Fruit fly (Drosophila melanogaster) whole organism, embryonic: ENCODE results near the gene Usp30.

Source experiments
- Ada2b ChIP-seq: fragments of 200-800 bp; sonication (Bioruptor generic); IDR thresholded peaks from 2 replicates; pipeline ENCODE4 v1.3.6; 2022; ENCODE audit warnings: missing biosample characterization, missing genetic modification characterization
- Bteb2 ChIP-seq: fragments of 200-800 bp; sonication (Bioruptor generic); optimal IDR thresholded peaks from 2 replicates; lab custom pipeline; 2016; ENCODE audit warnings: missing biosample characterization, missing genetic modification characterization
- CG11456 ChIP-seq: fragments of 200-800 bp; sonication (Bioruptor generic); IDR thresholded peaks from 3 replicates; pipeline ENCODE4 v1.3.6; 2022; ENCODE audit warnings: missing biosample characterization, missing genetic modification characterization
- CG11560 ChIP-seq: fragments of 200-800 bp; sonication (Bioruptor generic); IDR thresholded peaks from 3 replicates; pipeline ENCODE4 v1.3.6; 2022; ENCODE audit warnings: missing biosample characterization, missing genetic modification characterization
- CG12219 ChIP-seq: fragments of 200-800 bp; sonication (Bioruptor generic); optimal IDR thresholded peaks from 3 replicates; lab custom pipeline; 2018; ENCODE audit warnings: missing biosample characterization, mild to moderate bottlenecking, missing genetic modification characterization
- CG13775 ChIP-seq: fragments of 200-800 bp; sonication (Bioruptor generic); optimal IDR thresholded peaks from 3 replicates; lab custom pipeline; 2017; ENCODE audit warnings: missing biosample characterization, mild to moderate bottlenecking, missing genetic modification characterization
- CG14965 ChIP-seq: fragments of 200-800 bp; sonication (Bioruptor generic); optimal IDR thresholded peaks from 2 replicates; lab custom pipeline; 2016; ENCODE audit warnings: missing biosample characterization, missing genetic modification characterization, borderline replicate concordance
- CG15514 ChIP-seq: fragments of 200-800 bp; sonication (Bioruptor generic); optimal IDR thresholded peaks from 3 replicates; lab custom pipeline; 2017; ENCODE audit warnings: missing biosample characterization, missing genetic modification characterization, mild to moderate bottlenecking, moderate library complexity, missing genetic modification reagents
- CG15696 ChIP-seq: fragments of 200-800 bp; sonication (Bioruptor generic); optimal IDR thresholded peaks from 2 replicates; lab custom pipeline; 2019; ENCODE audit warnings: missing biosample characterization, mild to moderate bottlenecking, missing genetic modification characterization, moderate library complexity
- CG1792 ChIP-seq: fragments of 200-800 bp; sonication (Bioruptor generic); optimal IDR thresholded peaks from 2 replicates; lab custom pipeline; 2016; ENCODE audit warnings: missing biosample characterization, missing genetic modification characterization
- CG18262 ChIP-seq: fragments of 200-800 bp; optimal IDR thresholded peaks from 3 replicates; lab custom pipeline; 2019; ENCODE audit warnings: missing biosample characterization, mild to moderate bottlenecking, missing genetic modification characterization, moderate library complexity
- CG1832 ChIP-seq: fragments of 200-800 bp; sonication (Bioruptor generic); optimal IDR thresholded peaks from 2 replicates; lab custom pipeline; 2017; ENCODE audit warnings: missing biosample characterization, mild to moderate bottlenecking, missing genetic modification characterization, inconsistent platforms
- CG18599 ChIP-seq: fragments of 200-800 bp; sonication (Bioruptor generic); optimal IDR thresholded peaks from 3 replicates; lab custom pipeline; 2017; ENCODE audit warnings: missing biosample characterization, missing genetic modification characterization, mild to moderate bottlenecking, moderate library complexity, missing genetic modification reagents
- CG2202 ChIP-seq: fragments of 200-800 bp; sonication (Bioruptor generic); optimal IDR thresholded peaks from 2 replicates; lab custom pipeline; 2018; ENCODE audit warnings: missing biosample characterization, mild to moderate bottlenecking, missing genetic modification characterization
- CG31224 ChIP-seq: fragments of 200-800 bp; sonication (Bioruptor generic); IDR thresholded peaks from 2 replicates; pipeline ENCODE4 v1.3.6; 2022; ENCODE audit warnings: missing biosample characterization, missing genetic modification characterization
- CG31388 ChIP-seq: fragments of 200-800 bp; sonication (Bioruptor generic); optimal IDR thresholded peaks from 2 replicates; lab custom pipeline; 2016; ENCODE audit warnings: missing biosample characterization, missing genetic modification characterization
- CG32532 ChIP-seq: fragments of 200-800 bp; sonication (Bioruptor generic); IDR thresholded peaks from 2 replicates; pipeline ENCODE4 v1.3.6; 2022; ENCODE audit warnings: missing biosample characterization, missing genetic modification characterization
- CG34376 ChIP-seq: fragments of 200-800 bp; sonication (Bioruptor generic); optimal IDR thresholded peaks from 2 replicates; lab custom pipeline; 2018; ENCODE audit warnings: missing biosample characterization, mild to moderate bottlenecking, missing genetic modification characterization
- CG4360 ChIP-seq: fragments of 200-800 bp; sonication (Bioruptor generic); IDR thresholded peaks from 2 replicates; pipeline ENCODE4 v1.3.6; 2022; ENCODE audit warnings: missing biosample characterization, missing genetic modification characterization
- Chrac-16 ChIP-seq: fragments of 200-800 bp; sonication (Bioruptor generic); optimal IDR thresholded peaks from 3 replicates; lab custom pipeline; 2016; ENCODE audit warnings: missing biosample characterization, missing genetic modification characterization
- CkIIα-i1 ChIP-seq: fragments of 200-800 bp; sonication (Bioruptor generic); IDR thresholded peaks from 2 replicates; pipeline ENCODE4 v1.3.6; 2022; ENCODE audit warnings: missing biosample characterization, missing genetic modification characterization
- D ChIP-seq, 2 experiments: fragments of 200-800 bp in 1 of 2; fragments of >200 bp in 1 of 2; sonication (Bioruptor generic) in 1 of 2; optimal IDR thresholded peaks; 2 replicates in 1 of 2; 3 replicates in 1 of 2; lab custom pipeline; 2017; ENCODE audit warnings: mild to moderate bottlenecking in 1 of 2, missing biosample characterization in 1 of 2, missing genetic modification characterization in 1 of 2, missing genetic modification reagents in 1 of 2
- Dp ChIP-seq: fragments of 200-800 bp; sonication (Bioruptor generic); optimal IDR thresholded peaks from 2 replicates; lab custom pipeline; 2018; ENCODE audit warnings: missing biosample characterization, mild to moderate bottlenecking, missing genetic modification characterization, moderate library complexity
- Myb ChIP-seq: fragments of 200-800 bp; sonication (Bioruptor generic); optimal IDR thresholded peaks from 2 replicates; lab custom pipeline; 2016; ENCODE audit warnings: missing biosample characterization, missing genetic modification characterization
- NK7.1 ChIP-seq: fragments of 200-800 bp; sonication (Bioruptor generic); optimal IDR thresholded peaks from 3 replicates; lab custom pipeline; 2016; ENCODE audit warnings: missing biosample characterization, missing genetic modification characterization
- Nf-YC ChIP-seq: fragments of 200-800 bp; optimal IDR thresholded peaks from 3 replicates; lab custom pipeline; 2019; ENCODE audit warnings: missing biosample characterization, mild to moderate bottlenecking, missing genetic modification characterization, moderate library complexity
- ase ChIP-seq: fragments of 200-800 bp; sonication (Bioruptor generic); IDR thresholded peaks from 3 replicates; pipeline ENCODE4 v1.3.6; 2022; ENCODE audit warnings: missing biosample characterization, missing genetic modification characterization
- az2 ChIP-seq: fragments of 200-800 bp; sonication (Bioruptor generic); optimal IDR thresholded peaks from 3 replicates; lab custom pipeline; 2016; ENCODE audit warnings: missing biosample characterization, missing genetic modification characterization
- cas ChIP-seq: fragments of 200-800 bp; sonication (Bioruptor generic); IDR thresholded peaks from 2 replicates; pipeline ENCODE4 v1.3.6; 2022; ENCODE audit warnings: missing biosample characterization, missing genetic modification characterization
- chn ChIP-seq: fragments of 200-800 bp; sonication (Bioruptor generic); optimal IDR thresholded peaks from 2 replicates; lab custom pipeline; 2016; ENCODE audit warnings: missing biosample characterization, missing genetic modification characterization
- crol ChIP-seq: fragments of 200-800 bp; sonication (Bioruptor generic); IDR thresholded peaks from 2 replicates; pipeline ENCODE4 v1.3.6; 2022; ENCODE audit warnings: missing biosample characterization, missing genetic modification characterization
- eve ChIP-seq, 2 experiments: fragments of >200 bp; optimal IDR thresholded peaks; 2 replicates each; lab custom pipeline; 2017; ENCODE audit warnings: missing biosample characterization in 2 of 2, missing genetic modification characterization in 2 of 2
- fru ChIP-seq: fragments of >200 bp; optimal IDR thresholded peaks from 2 replicates; lab custom pipeline; 2017
- gce ChIP-seq: fragments of 200-800 bp; sonication (Bioruptor generic); IDR thresholded peaks from 3 replicates; pipeline ENCODE4 v1.3.6; 2022; ENCODE audit warnings: missing biosample characterization, missing genetic modification characterization
- grn ChIP-seq: fragments of 200-800 bp; sonication (Bioruptor generic); optimal IDR thresholded peaks from 3 replicates; lab custom pipeline; 2017; ENCODE audit warnings: missing biosample characterization, missing genetic modification characterization
- ind ChIP-seq: fragments of 200-800 bp; sonication (Bioruptor generic); optimal IDR thresholded peaks from 3 replicates; lab custom pipeline; 2016; ENCODE audit warnings: missing biosample characterization, missing genetic modification characterization
- klu ChIP-seq: fragments of 200-800 bp; sonication (Bioruptor generic); IDR thresholded peaks from 2 replicates; pipeline ENCODE4 v1.3.6; 2022; ENCODE audit warnings: missing biosample characterization, missing genetic modification characterization
- kni ChIP-seq: fragments of 200-800 bp; sonication (Bioruptor generic); optimal IDR thresholded peaks from 3 replicates; lab custom pipeline; 2017; ENCODE audit warnings: mild to moderate bottlenecking, missing biosample characterization, missing genetic modification reagents, missing genetic modification characterization
- lmd ChIP-seq: fragments of 200-800 bp; sonication (Bioruptor generic); IDR thresholded peaks from 2 replicates; pipeline ENCODE4 v1.3.6; 2022; ENCODE audit warnings: missing biosample characterization, missing genetic modification characterization
- nau ChIP-seq: fragments of 200-800 bp; sonication (Bioruptor generic); optimal IDR thresholded peaks from 3 replicates; lab custom pipeline; 2017; ENCODE audit warnings: missing biosample characterization, mild to moderate bottlenecking, missing genetic modification characterization, missing genetic modification reagents
- nmo ChIP-seq: fragments of 200-800 bp; sonication (Bioruptor generic); optimal IDR thresholded peaks from 2 replicates; lab custom pipeline; 2018; ENCODE audit warnings: missing biosample characterization, mild to moderate bottlenecking, missing genetic modification characterization, moderate library complexity
- odd ChIP-seq: fragments of 200-800 bp; sonication (Bioruptor generic); optimal IDR thresholded peaks from 2 replicates; lab custom pipeline; 2017; ENCODE audit warnings: missing biosample characterization, mild to moderate bottlenecking, missing genetic modification characterization
- org-1 ChIP-seq: fragments of 200-800 bp; sonication (Bioruptor generic); optimal IDR thresholded peaks from 2 replicates; lab custom pipeline; 2017; ENCODE audit warnings: missing biosample characterization, missing genetic modification characterization
- p53 ChIP-seq: fragments of 200-800 bp; sonication (Bioruptor generic); optimal IDR thresholded peaks from 2 replicates; lab custom pipeline; 2016; ENCODE audit warnings: missing biosample characterization, missing genetic modification characterization
- pan ChIP-seq, 4 experiments: fragments of >200 bp in 3 of 4; fragments of 200-800 bp in 1 of 4; sonication (Bioruptor generic) in 1 of 4; optimal IDR thresholded peaks in 3 of 4; IDR thresholded peaks in 1 of 4; 2 replicates each; pipeline versions ENCODE4 v1.3.6 to Lab custom; 2017 to 2022; ENCODE audit warnings: missing biosample characterization in 2 of 4, missing genetic modification characterization in 2 of 4, mixed read lengths in 1 of 4
- pho ChIP-seq: fragments of 200-800 bp; sonication (Bioruptor generic); optimal IDR thresholded peaks from 2 replicates; lab custom pipeline; 2016; ENCODE audit warnings: missing biosample characterization, missing genetic modification characterization
- sna ChIP-seq: fragments of 200-800 bp; sonication (Bioruptor generic); IDR thresholded peaks from 2 replicates; pipeline ENCODE4 v1.3.6; 2022; ENCODE audit warnings: missing biosample characterization, missing genetic modification characterization; ENCODE audit not compliant: partially characterized antibody
- stwl ChIP-seq: fragments of 200-800 bp; sonication (Bioruptor generic); optimal IDR thresholded peaks from 3 replicates; lab custom pipeline; 2018; ENCODE audit warnings: missing biosample characterization, mild to moderate bottlenecking, missing genetic modification characterization, moderate library complexity
- tll ChIP-seq, 2 experiments: fragments of 200-800 bp in 1 of 2; fragments of >200 bp in 1 of 2; sonication (Bioruptor generic) in 1 of 2; optimal IDR thresholded peaks; 2 replicates each; lab custom pipeline; 2017 to 2019; ENCODE audit warnings: missing biosample characterization in 2 of 2, missing genetic modification characterization in 2 of 2, mild to moderate bottlenecking in 1 of 2, moderate library complexity in 1 of 2
- trh ChIP-seq: fragments of 200-800 bp; sonication (Bioruptor generic); optimal IDR thresholded peaks from 2 replicates; lab custom pipeline; 2016; ENCODE audit warnings: missing biosample characterization, missing genetic modification characterization
- zen ChIP-seq: fragments of 200-800 bp; sonication (Bioruptor generic); optimal IDR thresholded peaks from 3 replicates; lab custom pipeline; 2018; ENCODE audit warnings: missing biosample characterization, mild to moderate bottlenecking, missing genetic modification characterization, moderate library complexity

Usp30 gene

dm6 chrX:5883394-5883793, 3.8 kb upstream of the Usp30 start (continued):
- no peak for TF ChIP-seq CG2202 (tag; lab: Kevin White, UChicago)
- no peak for TF ChIP-seq sna (GFP tag; lab: Robert Waterston, UW)
- TF ChIP-seq D (optimal IDR thresholded peaks at IDR 0.05; lab: Kevin White, UChicago) = no peak
- TF ChIP-seq D (GFP tag; optimal IDR thresholded peaks at IDR 0.05; lab: Kevin White, UChicago) = no peak
- no peak for TF ChIP-seq NK7.1
- TF ChIP-seq CG31388 (GFP tag; lab: Kevin White, UChicago) = no peak
- peak; percentile 84 for TF ChIP-seq Dp (GFP tag; lab: Kevin White, UChicago)
- peak; percentile 82 for TF ChIP-seq CG11456 (GFP tag; lab: Robert Waterston, UW)
- no peak for TF ChIP-seq org-1 (GFP tag; lab: Kevin White, UChicago)
- peak; percentile 9 for TF ChIP-seq chn
- TF ChIP-seq lmd (GFP tag; lab: Robert Waterston, UW) = peak; percentile 38; the same call in 1 of the 2 replicates
- TF ChIP-seq pan (optimal IDR thresholded peaks at IDR 0.05; lab: Kevin White, UChicago) = no peak
- TF ChIP-seq pan (GFP tag; optimal IDR thresholded peaks at IDR 0.05 in 1 of 2, IDR thresholded peaks at IDR 0.05 in 1 of 2) = peak in 1 of 2 experiments; percentile 42
- TF ChIP-seq CG34376 (GFP tag; lab: Kevin White, UChicago) = peak; percentile 15
- no peak for TF ChIP-seq CG18599 (GFP tag; lab: Kevin White, UChicago)
- TF ChIP-seq odd = no peak
- TF ChIP-seq CG13775 (GFP tag; lab: Kevin White, UChicago) = no peak
- TF ChIP-seq ase = no peak
- TF ChIP-seq ind = peak; percentile 12
- TF ChIP-seq az2 (GFP tag; lab: Kevin White, UChicago) = peak; percentile 11
- no peak for TF ChIP-seq klu (GFP tag; lab: Robert Waterston, UW)
- TF ChIP-seq nmo (GFP tag; lab: Kevin White, UChicago) = peak; percentile 36
- TF ChIP-seq CG11560 (tag; lab: Robert Waterston, UW) = no peak
- TF ChIP-seq CG31224 = no peak
- peak; percentile 36 for TF ChIP-seq grn (GFP tag; lab: Kevin White, UChicago)
- peak; percentile 71 for TF ChIP-seq CG32532 (GFP tag; lab: Robert Waterston, UW)
- no peak for TF ChIP-seq pho (GFP tag; lab: Kevin White, UChicago)
- TF ChIP-seq CG12219 (GFP tag; lab: Kevin White, UChicago) = no peak
- peak; percentile 42 for TF ChIP-seq CG15696 (tag; lab: Kevin White, UChicago)
- no peak for TF ChIP-seq gce (GFP tag; lab: Robert Waterston, UW)
- peak; percentile 65 for TF ChIP-seq zen (tag; lab: Kevin White, UChicago)
- TF ChIP-seq tll (GFP tag; optimal IDR thresholded peaks at IDR 0.05; lab: Kevin White, UChicago) = no peak
- TF ChIP-seq kni = no peak
- no peak for TF ChIP-seq crol (GFP tag; lab: Robert Waterston, UW)
- no peak for TF ChIP-seq cas (GFP tag; lab: Robert Waterston, UW)
- TF ChIP-seq eve (GFP tag; optimal IDR thresholded peaks at IDR 0.05; lab: Kevin White, UChicago) = no peak
- TF ChIP-seq Bteb2 (GFP tag; lab: Kevin White, UChicago) = no peak
- no peak for TF ChIP-seq CG18262
- peak; percentile 60 for TF ChIP-seq Chrac-16
- no peak for TF ChIP-seq CG1792 (GFP tag; lab: Kevin White, UChicago)
- no peak for TF ChIP-seq fru (lab: Kevin White, UChicago)
- peak; percentile 37; the same call in 1 of the 2 replicates for TF ChIP-seq Ada2b (GFP tag; lab: Robert Waterston, UW)
- peak; percentile 64 for TF ChIP-seq CG15514 (GFP tag; lab: Kevin White, UChicago)
- TF ChIP-seq Nf-YC (tag; lab: Kevin White, UChicago) = peak; percentile 33
- TF ChIP-seq Myb (GFP tag; lab: Kevin White, UChicago) = peak; percentile 98
- TF ChIP-seq nau (GFP tag; lab: Kevin White, UChicago) = no peak
- TF ChIP-seq CG14965 (GFP tag; lab: Kevin White, UChicago) = no peak
- no peak for TF ChIP-seq trh (GFP tag; lab: Kevin White, UChicago)
- TF ChIP-seq CkIIα-i1 (GFP tag; lab: Robert Waterston, UW) = no peak
- no peak for TF ChIP-seq CG4360 (GFP tag; lab: Robert Waterston, UW)
- peak; percentile 17 for TF ChIP-seq p53 (GFP tag; lab: Kevin White, UChicago)
- peak; percentile 61 for TF ChIP-seq stwl (tag; lab: Kevin White, UChicago)
- TF ChIP-seq CG1832 (GFP tag; lab: Kevin White, UChicago) = no peak
